Fruit fly (Drosophila melanogaster) whole organism, embryonic: ENCODE measurements around the gene Cyt-b5-r.

Source experiments
- BtbVII ChIP-seq: fragments of 200-800 bp; sonication (Bioruptor generic); optimal IDR thresholded peaks from 3 replicates; lab custom pipeline; 2017; ENCODE audit warnings: missing biosample characterization, mild to moderate bottlenecking, missing genetic modification characterization
- CG10209 ChIP-seq: fragments of 200-800 bp; sonication (Bioruptor generic); optimal IDR thresholded peaks from 3 replicates; lab custom pipeline; 2017; ENCODE audit warnings: missing biosample characterization, mild to moderate bottlenecking, missing genetic modification characterization, missing genetic modification reagents
- CG10267 ChIP-seq: fragments of 200-800 bp; sonication (Bioruptor generic); optimal IDR thresholded peaks from 2 replicates; lab custom pipeline; 2018; ENCODE audit warnings: missing biosample characterization, mild to moderate bottlenecking, missing genetic modification characterization, moderate library complexity
- CG12104 ChIP-seq: fragments of 200-800 bp; sonication (Bioruptor generic); optimal IDR thresholded peaks from 3 replicates; lab custom pipeline; 2016; ENCODE audit warnings: missing biosample characterization, missing genetic modification characterization
- CG13624 ChIP-seq: fragments of 200-800 bp; sonication (Bioruptor generic); optimal IDR thresholded peaks from 2 replicates; lab custom pipeline; 2016; ENCODE audit warnings: missing biosample characterization, missing genetic modification characterization
- CG13775 ChIP-seq: fragments of 200-800 bp; sonication (Bioruptor generic); optimal IDR thresholded peaks from 3 replicates; lab custom pipeline; 2017; ENCODE audit warnings: missing biosample characterization, mild to moderate bottlenecking, missing genetic modification characterization
- CG15073 ChIP-seq: fragments of 200-800 bp; sonication (Bioruptor generic); optimal IDR thresholded peaks from 2 replicates; lab custom pipeline; 2016; ENCODE audit warnings: missing biosample characterization, missing genetic modification characterization
- CG1603 ChIP-seq: fragments of 200-800 bp; sonication (Bioruptor generic); optimal IDR thresholded peaks from 2 replicates; lab custom pipeline; 2019; ENCODE audit warnings: missing biosample characterization, mild to moderate bottlenecking, missing genetic modification characterization, moderate library complexity
- CG16779 ChIP-seq: fragments of 200-800 bp; sonication (Bioruptor generic); IDR thresholded peaks from 2 replicates; pipeline ENCODE4 v1.3.6; 2022; ENCODE audit warnings: missing biosample characterization, missing genetic modification characterization
- CG18262 ChIP-seq: fragments of 200-800 bp; optimal IDR thresholded peaks from 3 replicates; lab custom pipeline; 2019; ENCODE audit warnings: missing biosample characterization, mild to moderate bottlenecking, missing genetic modification characterization, moderate library complexity
- CG2120 ChIP-seq: fragments of 200-800 bp; sonication (Bioruptor generic); optimal IDR thresholded peaks from 3 replicates; lab custom pipeline; 2016; ENCODE audit warnings: missing biosample characterization, missing genetic modification characterization
- CG2678 ChIP-seq: fragments of 200-800 bp; sonication (Bioruptor generic); optimal IDR thresholded peaks from 3 replicates; lab custom pipeline; 2019; ENCODE audit warnings: missing biosample characterization, mild to moderate bottlenecking, missing genetic modification characterization, moderate library complexity
- CG3281 ChIP-seq: fragments of 200-800 bp; sonication (Bioruptor generic); optimal IDR thresholded peaks from 3 replicates; lab custom pipeline; 2017; ENCODE audit warnings: missing biosample characterization, mild to moderate bottlenecking, missing genetic modification characterization
- CG7839 ChIP-seq: fragments of 200-800 bp; sonication (Bioruptor generic); optimal IDR thresholded peaks from 3 replicates; lab custom pipeline; 2018; ENCODE audit warnings: missing biosample characterization, mild to moderate bottlenecking, missing genetic modification characterization, moderate library complexity
- CG7928 ChIP-seq: fragments of 200-800 bp; sonication (Bioruptor generic); optimal IDR thresholded peaks from 2 replicates; lab custom pipeline; 2017; ENCODE audit warnings: missing biosample characterization, mild to moderate bottlenecking, missing genetic modification characterization
- CG9437 ChIP-seq: fragments of 200-800 bp; sonication (Bioruptor generic); optimal IDR thresholded peaks from 2 replicates; lab custom pipeline; 2018; ENCODE audit warnings: missing biosample characterization, mild to moderate bottlenecking, missing genetic modification characterization
- CG9609 ChIP-seq: fragments of 200-800 bp; sonication (Bioruptor generic); optimal IDR thresholded peaks from 3 replicates; lab custom pipeline; 2016; ENCODE audit warnings: missing biosample characterization, missing genetic modification characterization
- D ChIP-seq, 2 experiments: fragments of 200-800 bp in 1 of 2; fragments of >200 bp in 1 of 2; sonication (Bioruptor generic) in 1 of 2; optimal IDR thresholded peaks; 2 replicates in 1 of 2; 3 replicates in 1 of 2; lab custom pipeline; 2017; ENCODE audit warnings: mild to moderate bottlenecking in 1 of 2, missing biosample characterization in 1 of 2, missing genetic modification characterization in 1 of 2, missing genetic modification reagents in 1 of 2
- Dek ChIP-seq: fragments of 200-800 bp; sonication (Bioruptor generic); optimal IDR thresholded peaks from 3 replicates; lab custom pipeline; 2019; ENCODE audit warnings: missing biosample characterization, mild to moderate bottlenecking, missing genetic modification characterization, moderate library complexity
- Doc2 ChIP-seq: fragments of 200-800 bp; sonication (Bioruptor generic); IDR thresholded peaks from 2 replicates; pipeline ENCODE4 v1.3.6; 2022; ENCODE audit warnings: missing biosample characterization, missing genetic modification characterization
- ERR ChIP-seq: fragments of 200-800 bp; sonication (Bioruptor generic); optimal IDR thresholded peaks from 2 replicates; lab custom pipeline; 2016; ENCODE audit warnings: missing biosample characterization, missing genetic modification characterization
- Eip74EF ChIP-seq, 2 experiments: fragments of 200-800 bp in 1 of 2; fragments of >200 bp in 1 of 2; sonication (Bioruptor generic) in 1 of 2; optimal IDR thresholded peaks; 2 replicates each; lab custom pipeline; 2017 to 2019; ENCODE audit warnings: missing biosample characterization in 2 of 2, missing genetic modification characterization in 2 of 2, mild to moderate bottlenecking in 1 of 2, moderate library complexity in 1 of 2
- Ets65A ChIP-seq: fragments of 200-800 bp; sonication (Bioruptor generic); peaks from one replicate; lab custom pipeline; 2016; ENCODE audit warnings: missing biosample characterization, missing genetic modification characterization
- HLH3B ChIP-seq: fragments of 200-800 bp; sonication (Bioruptor generic); IDR thresholded peaks from 2 replicates; pipeline ENCODE4 v1.3.6; 2022; ENCODE audit warnings: missing biosample characterization, missing genetic modification characterization
- Hr51 ChIP-seq, 2 experiments: fragments of 200-800 bp; sonication (Bioruptor generic); optimal IDR thresholded peaks; 2 replicates in 1 of 2; 3 replicates in 1 of 2; lab custom pipeline; 2016 to 2018; ENCODE audit warnings: missing biosample characterization in 2 of 2, missing genetic modification characterization in 2 of 2, mild to moderate bottlenecking in 1 of 2, moderate library complexity in 1 of 2
- Max ChIP-seq: fragments of 200-800 bp; sonication (Bioruptor generic); optimal IDR thresholded peaks from 2 replicates; lab custom pipeline; 2016; ENCODE audit warnings: missing biosample characterization, mild to moderate bottlenecking, missing genetic modification characterization
- Ptx1 ChIP-seq: fragments of 200-800 bp; sonication (Bioruptor generic); IDR thresholded peaks from 2 replicates; pipeline ENCODE4 v1.3.6; 2022; ENCODE audit warnings: missing biosample characterization, missing genetic modification characterization
- Rfx ChIP-seq: fragments of 200-800 bp; sonication (Bioruptor generic); IDR thresholded peaks from 2 replicates; pipeline ENCODE4 v1.3.6; 2022; ENCODE audit warnings: missing biosample characterization, missing genetic modification characterization
- Sin3A ChIP-seq: fragments of >200 bp; optimal IDR thresholded peaks from 2 replicates; lab custom pipeline; 2018
- Trl ChIP-seq, 3 experiments: fragments of >200 bp in 2 of 3; fragments of 200-800 bp in 1 of 3; sonication (Bioruptor generic) in 1 of 3; optimal IDR thresholded peaks; 2 replicates in 1 of 3; 3 replicates in 2 of 3; lab custom pipeline; 2016 to 2017; ENCODE audit warnings: missing biosample characterization in 1 of 3, missing genetic modification characterization in 1 of 3
- al ChIP-seq: fragments of 200-800 bp; sonication (Bioruptor generic); IDR thresholded peaks from 2 replicates; pipeline ENCODE4 v1.3.6; 2022; ENCODE audit warnings: missing biosample characterization, missing genetic modification characterization
- az2 ChIP-seq: fragments of 200-800 bp; sonication (Bioruptor generic); optimal IDR thresholded peaks from 3 replicates; lab custom pipeline; 2016; ENCODE audit warnings: missing biosample characterization, missing genetic modification characterization
- bigmax ChIP-seq: fragments of 200-800 bp; sonication (Bioruptor generic); optimal IDR thresholded peaks from 2 replicates; lab custom pipeline; 2018; ENCODE audit warnings: missing biosample characterization, mild to moderate bottlenecking, missing genetic modification characterization
- caup ChIP-seq: fragments of 200-800 bp; sonication (Bioruptor generic); optimal IDR thresholded peaks from 3 replicates; lab custom pipeline; 2017; ENCODE audit warnings: missing biosample characterization, mild to moderate bottlenecking, missing genetic modification characterization, moderate library complexity; ENCODE audit not compliant: severe bottlenecking
- dysf ChIP-seq: fragments of 200-800 bp; sonication (Bioruptor generic); IDR thresholded peaks from 3 replicates; pipeline ENCODE4 v1.3.6; 2022; ENCODE audit warnings: missing biosample characterization, missing genetic modification characterization
- fu2 ChIP-seq: fragments of 200-800 bp; sonication (Bioruptor generic); optimal IDR thresholded peaks from 2 replicates; lab custom pipeline; 2016; ENCODE audit warnings: missing biosample characterization, missing genetic modification characterization
- grau ChIP-seq: fragments of 200-800 bp; optimal IDR thresholded peaks from 3 replicates; lab custom pipeline; 2019; ENCODE audit warnings: missing biosample characterization, mild to moderate bottlenecking, missing genetic modification characterization, moderate library complexity
- grn ChIP-seq: fragments of 200-800 bp; sonication (Bioruptor generic); optimal IDR thresholded peaks from 3 replicates; lab custom pipeline; 2017; ENCODE audit warnings: missing biosample characterization, missing genetic modification characterization
- ind ChIP-seq: fragments of 200-800 bp; sonication (Bioruptor generic); optimal IDR thresholded peaks from 3 replicates; lab custom pipeline; 2016; ENCODE audit warnings: missing biosample characterization, missing genetic modification characterization
- luna ChIP-seq: fragments of 200-800 bp; sonication (Bioruptor generic); optimal IDR thresholded peaks from 2 replicates; lab custom pipeline; 2016; ENCODE audit warnings: missing biosample characterization, missing genetic modification characterization
- mam ChIP-seq: fragments of 200-800 bp; sonication (Bioruptor generic); optimal IDR thresholded peaks from 3 replicates; lab custom pipeline; 2016; ENCODE audit warnings: missing biosample characterization, missing genetic modification characterization
- phol ChIP-seq: fragments of 200-800 bp; sonication (Bioruptor generic); optimal IDR thresholded peaks from 3 replicates; lab custom pipeline; 2018; ENCODE audit warnings: missing biosample characterization, mild to moderate bottlenecking, missing genetic modification characterization, moderate library complexity
- psq ChIP-seq: fragments of 200-800 bp; sonication (Bioruptor generic); optimal IDR thresholded peaks from 2 replicates; lab custom pipeline; 2017; ENCODE audit warnings: missing biosample characterization, missing genetic modification characterization
- sens ChIP-seq: fragments of 200-800 bp; sonication (Bioruptor generic); peaks from one replicate; lab custom pipeline; 2016; ENCODE audit warnings: missing biosample characterization, missing genetic modification characterization
- slou ChIP-seq: fragments of 200-800 bp; sonication (Bioruptor generic); optimal IDR thresholded peaks from 3 replicates; lab custom pipeline; 2016; ENCODE audit warnings: missing biosample characterization, missing genetic modification characterization
- tgo ChIP-seq: fragments of 200-800 bp; sonication (Bioruptor generic); IDR thresholded peaks from 3 replicates; pipeline ENCODE4 v1.3.6; 2022; ENCODE audit warnings: missing biosample characterization, missing genetic modification characterization
- zfh1 ChIP-seq: fragments of 200-800 bp; sonication (Bioruptor generic); IDR thresholded peaks from 3 replicates; pipeline ENCODE4 v1.3.6; 2022; ENCODE audit warnings: missing biosample characterization, missing genetic modification characterization
- zfh2 ChIP-seq: fragments of 200-800 bp; sonication (Bioruptor generic); optimal IDR thresholded peaks from 2 replicates; lab custom pipeline; 2016; ENCODE audit warnings: missing biosample characterization, missing genetic modification characterization

The Cyt-b5-r gene

DNA sequence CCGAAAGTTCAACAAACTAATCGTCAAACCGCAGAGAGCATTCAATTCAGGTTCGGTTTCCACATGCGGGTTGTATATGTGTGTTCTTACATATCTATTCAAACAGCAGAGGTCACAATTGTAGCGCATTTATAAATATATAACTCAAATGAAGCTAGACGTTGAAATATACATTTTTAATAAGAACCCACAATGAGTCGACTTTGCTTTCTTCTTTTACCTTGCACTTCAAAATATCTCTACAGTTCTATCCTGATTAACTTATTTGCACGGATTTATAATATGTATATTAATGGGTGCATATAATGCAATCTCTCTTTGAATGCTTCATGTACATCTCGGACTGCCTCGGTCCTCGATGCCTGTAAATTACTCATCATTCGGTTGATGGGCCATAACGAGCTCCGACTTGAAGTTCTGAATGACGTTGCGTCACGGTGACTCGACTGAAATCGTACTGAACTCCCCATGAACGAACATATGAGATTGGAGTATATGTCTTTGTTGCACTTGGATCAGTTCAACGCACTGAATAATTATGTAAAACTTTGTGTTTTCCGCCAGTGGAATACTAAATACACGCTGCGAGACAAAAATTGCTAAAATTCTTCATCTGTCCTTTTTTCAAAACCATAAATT is 27.9 kb upstream of the Cyt-b5-r start (continued):
- TF ChIP-seq CG12104 (GFP tag; lab: Kevin White, UChicago) (no peak), al (no peak), Sin3A (lab: Kevin White, UChicago) (no peak), CG18262 (tag; lab: Kevin White, UChicago) (peak; percentile 75), D (optimal IDR thresholded peaks at IDR 0.05; lab: Kevin White, UChicago) (no peak), D (GFP tag; optimal IDR thresholded peaks at IDR 0.05; lab: Kevin White, UChicago) (peak; percentile 54), CG7928 (GFP tag; lab: Kevin White, UChicago) (no peak), CG13624 (GFP tag; lab: Kevin White, UChicago) (no peak), Doc2 (GFP tag; lab: Robert Waterston, UW) (no peak), CG2678 (peak; percentile 45), CG16779 (GFP tag; lab: Robert Waterston, UW) (no peak), grau (tag; lab: Kevin White, UChicago) (no peak), Dek (tag; lab: Kevin White, UChicago) (no peak), CG10267 (tag; lab: Kevin White, UChicago) (peak; percentile 27), slou (GFP tag; lab: Kevin White, UChicago) (no peak), ERR (no peak), CG13775 (GFP tag; lab: Kevin White, UChicago) (no peak), Eip74EF (GFP tag; optimal IDR thresholded peaks at IDR 0.05; lab: Kevin White, UChicago) (peak in 1 of 2 experiments; percentile 17), CG15073 (GFP tag; lab: Kevin White, UChicago) (no peak)

- TF ChIP-seq dysf (GFP tag; lab: Robert Waterston, UW) (peak; percentile 59; the same call in 2 of the 3 replicates), CG2120 (GFP tag; lab: Kevin White, UChicago) (peak; percentile 63), CG9609 (GFP tag; lab: Kevin White, UChicago) (peak; percentile 8), CG3281 (peak; percentile 27), bigmax (GFP tag; lab: Kevin White, UChicago) (no peak), Hr51 (GFP tag; optimal IDR thresholded peaks at IDR 0.05; lab: Kevin White, UChicago) (peak in 1 of 2 experiments; percentile 37), Max (GFP tag; lab: Kevin White, UChicago) (peak; percentile 29), zfh2 (GFP tag; lab: Kevin White, UChicago) (peak; percentile 26), sens (GFP tag; lab: Kevin White, UChicago) (peak; percentile 87), psq (GFP tag; lab: Kevin White, UChicago) (no peak), Trl (optimal IDR thresholded peaks at IDR 0.05; lab: Kevin White, UChicago) (peak; percentile 30 to 37), Trl (GFP tag; optimal IDR thresholded peaks at IDR 0.05; lab: Kevin White, UChicago) (no peak), grn (GFP tag; lab: Kevin White, UChicago) (peak; percentile 48), zfh1 (GFP tag; lab: Robert Waterston, UW) (peak; percentile 41; the same call in 1 of the 3 replicates), phol (no peak), caup (peak; percentile 9), ind (peak; percentile 1), mam (GFP tag; lab: Kevin White, UChicago) (peak; percentile 37), Ptx1 (GFP tag; lab: Robert Waterston, UW) (peak; percentile 48), CG7839 (peak; percentile 36), BtbVII (GFP tag; lab: Kevin White, UChicago) (peak; percentile 36), fu2 (GFP tag; lab: Kevin White, UChicago) (peak; percentile 21), CG1603 (tag; lab: Kevin White, UChicago) (peak; percentile 40), Rfx (GFP tag; lab: Robert Waterston, UW) (peak; percentile 70), tgo (GFP tag; lab: Robert Waterston, UW) (peak; percentile 29; the same call in 1 of the 3 replicates), Ets65A (GFP tag; lab: Kevin White, UChicago) (peak; percentile 94), luna (GFP tag; lab: Kevin White, UChicago) (peak; percentile 6), az2 (GFP tag; lab: Kevin White, UChicago) (no peak), HLH3B (GFP tag; lab: Robert Waterston, UW) (peak; percentile 13; the same call in 1 of the 2 replicates), CG9437 (GFP tag; lab: Kevin White, UChicago) (no peak), CG10209 (GFP tag; lab: Kevin White, UChicago) (peak; percentile 10)
Observed at dm6 chr2L:16817421-16818101, 27.0 kb upstream of the Cyt-b5-r start.
